Fruit fly (Drosophila melanogaster) whole organism, embryonic: ENCODE measurements around the gene Ppat-Dpck.

Experiments used
- Adf1 ChIP-seq: fragments of 200-800 bp; sonication (Bioruptor generic); IDR thresholded peaks from 2 replicates; pipeline ENCODE4 v1.3.6; 2022; ENCODE audit warnings: missing biosample characterization, missing genetic modification characterization
- Asciz ChIP-seq: fragments of 200-800 bp; sonication (Bioruptor generic); optimal IDR thresholded peaks from 2 replicates; lab custom pipeline; 2017; ENCODE audit warnings: missing biosample characterization, mild to moderate bottlenecking, missing genetic modification characterization, missing genetic modification reagents
- CG12155 ChIP-seq: fragments of 200-800 bp; sonication (Bioruptor generic); optimal IDR thresholded peaks from 3 replicates; lab custom pipeline; 2016; ENCODE audit warnings: missing biosample characterization, missing genetic modification characterization
- CG16863 ChIP-seq: fragments of 200-800 bp; sonication (Bioruptor generic); optimal IDR thresholded peaks from 3 replicates; lab custom pipeline; 2016; ENCODE audit warnings: missing biosample characterization, missing genetic modification characterization
- CG17328 ChIP-seq: fragments of 200-800 bp; sonication (Bioruptor generic); IDR thresholded peaks from 2 replicates; pipeline ENCODE4 v1.3.6; 2022; ENCODE audit warnings: missing biosample characterization, missing genetic modification characterization
- CG17802 ChIP-seq: fragments of 200-800 bp; sonication (Bioruptor generic); optimal IDR thresholded peaks from 2 replicates; lab custom pipeline; 2018; ENCODE audit warnings: missing biosample characterization, mild to moderate bottlenecking, missing genetic modification characterization, moderate library complexity
- CG2875 ChIP-seq: fragments of 200-800 bp; sonication (Bioruptor generic); optimal IDR thresholded peaks from 2 replicates; lab custom pipeline; 2017; ENCODE audit warnings: missing biosample characterization, mild to moderate bottlenecking, missing genetic modification characterization, missing genetic modification reagents
- CG32532 ChIP-seq: fragments of 200-800 bp; sonication (Bioruptor generic); IDR thresholded peaks from 2 replicates; pipeline ENCODE4 v1.3.6; 2022; ENCODE audit warnings: missing biosample characterization, missing genetic modification characterization
- CG3847 ChIP-seq: fragments of 200-800 bp; sonication (Bioruptor generic); IDR thresholded peaks from 2 replicates; pipeline ENCODE4 v1.3.6; 2022; ENCODE audit warnings: missing biosample characterization, missing genetic modification characterization
- CG4360 ChIP-seq: fragments of 200-800 bp; sonication (Bioruptor generic); IDR thresholded peaks from 2 replicates; pipeline ENCODE4 v1.3.6; 2022; ENCODE audit warnings: missing biosample characterization, missing genetic modification characterization
- CG6683 ChIP-seq: fragments of 200-800 bp; sonication (Bioruptor generic); optimal IDR thresholded peaks from 2 replicates; lab custom pipeline; 2017; ENCODE audit warnings: missing biosample characterization, mild to moderate bottlenecking, missing genetic modification characterization, missing genetic modification reagents
- CG6791 ChIP-seq: fragments of 200-800 bp; sonication (Bioruptor generic); IDR thresholded peaks from 3 replicates; pipeline ENCODE4 v1.3.6; 2022; ENCODE audit warnings: missing biosample characterization, missing genetic modification characterization; ENCODE audit not compliant: partially characterized antibody
- CG7745 ChIP-seq: fragments of 200-800 bp; sonication (Bioruptor generic); optimal IDR thresholded peaks from 2 replicates; lab custom pipeline; 2018; ENCODE audit warnings: missing biosample characterization, mild to moderate bottlenecking, missing genetic modification characterization, moderate library complexity
- CG8089 ChIP-seq: fragments of 200-800 bp; sonication (Bioruptor generic); optimal IDR thresholded peaks from 3 replicates; lab custom pipeline; 2016; ENCODE audit warnings: missing biosample characterization, missing genetic modification characterization
- CG8359 ChIP-seq: fragments of 200-800 bp; sonication (Bioruptor generic); optimal IDR thresholded peaks from 2 replicates; lab custom pipeline; 2017; ENCODE audit warnings: missing biosample characterization, mild to moderate bottlenecking, missing genetic modification characterization, borderline replicate concordance
- CG9437 ChIP-seq: fragments of 200-800 bp; sonication (Bioruptor generic); optimal IDR thresholded peaks from 2 replicates; lab custom pipeline; 2018; ENCODE audit warnings: missing biosample characterization, mild to moderate bottlenecking, missing genetic modification characterization
- Deaf1 ChIP-seq: fragments of 200-800 bp; optimal IDR thresholded peaks from 3 replicates; lab custom pipeline; 2019; ENCODE audit warnings: missing biosample characterization, mild to moderate bottlenecking, missing genetic modification characterization, moderate library complexity
- ERR ChIP-seq: fragments of 200-800 bp; sonication (Bioruptor generic); optimal IDR thresholded peaks from 2 replicates; lab custom pipeline; 2016; ENCODE audit warnings: missing biosample characterization, missing genetic modification characterization
- HLH4C ChIP-seq: fragments of 200-800 bp; sonication (Bioruptor generic); IDR thresholded peaks from 3 replicates; pipeline ENCODE4 v1.3.6; 2022; ENCODE audit warnings: missing biosample characterization, missing genetic modification characterization; ENCODE audit not compliant: partially characterized antibody
- Hmx ChIP-seq: fragments of 200-800 bp; sonication (Bioruptor generic); optimal IDR thresholded peaks from 2 replicates; lab custom pipeline; 2016; ENCODE audit warnings: missing biosample characterization, missing genetic modification characterization
- Hsf ChIP-seq: fragments of 200-800 bp; sonication (Bioruptor generic); optimal IDR thresholded peaks from 3 replicates; lab custom pipeline; 2016; ENCODE audit warnings: missing biosample characterization, missing genetic modification characterization
- NFAT ChIP-seq: fragments of 200-800 bp; sonication (Bioruptor generic); IDR thresholded peaks from 2 replicates; pipeline ENCODE4 v1.3.6; 2022; ENCODE audit warnings: missing biosample characterization, missing genetic modification characterization
- Nf-YA ChIP-seq: fragments of 200-800 bp; sonication (Bioruptor generic); IDR thresholded peaks from 2 replicates; pipeline ENCODE4 v1.3.6; 2022; ENCODE audit warnings: missing biosample characterization, missing genetic modification characterization
- Oaz ChIP-seq: fragments of 200-800 bp; sonication (Bioruptor generic); IDR thresholded peaks from 2 replicates; pipeline ENCODE4 v1.3.6; 2022; ENCODE audit warnings: missing biosample characterization, missing genetic modification characterization
- Scr ChIP-seq: fragments of 200-800 bp; sonication (Bioruptor generic); IDR thresholded peaks from 2 replicates; pipeline ENCODE4 v1.3.6; 2022; ENCODE audit warnings: missing biosample characterization, missing genetic modification characterization; ENCODE audit not compliant: partially characterized antibody
- Taf1 ChIP-seq: fragments of 200-800 bp; sonication (Bioruptor generic); IDR thresholded peaks from 2 replicates; pipeline ENCODE4 v1.3.6; 2022; ENCODE audit warnings: missing biosample characterization, missing genetic modification characterization
- Usf ChIP-seq: fragments of 200-800 bp; sonication (Bioruptor generic); optimal IDR thresholded peaks from 2 replicates; lab custom pipeline; 2017; ENCODE audit warnings: missing genotype, missing biosample characterization, missing genetic modification characterization
- ap ChIP-seq: fragments of 200-800 bp; sonication (Bioruptor generic); IDR thresholded peaks from 2 replicates; pipeline ENCODE4 v1.3.6; 2022; ENCODE audit warnings: missing biosample characterization, missing genetic modification characterization
- ara ChIP-seq: fragments of 200-800 bp; sonication (Bioruptor generic); IDR thresholded peaks from 2 replicates; pipeline ENCODE4 v1.3.6; 2022; ENCODE audit warnings: missing biosample characterization, missing genetic modification characterization
- ash1 ChIP-seq: fragments of 200-800 bp; sonication (Bioruptor generic); optimal IDR thresholded peaks from 2 replicates; lab custom pipeline; 2018; ENCODE audit warnings: missing biosample characterization, mild to moderate bottlenecking, missing genetic modification characterization
- ato ChIP-seq: fragments of 200-800 bp; sonication (Bioruptor generic); IDR thresholded peaks from 2 replicates; pipeline ENCODE4 v1.3.6; 2022; ENCODE audit warnings: missing biosample characterization, missing genetic modification characterization; ENCODE audit not compliant: partially characterized antibody
- bbx ChIP-seq: fragments of 200-800 bp; sonication (Bioruptor generic); IDR thresholded peaks from 2 replicates; pipeline ENCODE4 v1.3.6; 2022; ENCODE audit warnings: missing biosample characterization, missing genetic modification characterization; ENCODE audit not compliant: partially characterized antibody
- bcd ChIP-seq: fragments of 200-800 bp; sonication (Bioruptor generic); optimal IDR thresholded peaks from 2 replicates; lab custom pipeline; 2017; ENCODE audit warnings: missing biosample characterization, mild to moderate bottlenecking, missing genetic modification characterization
- btn ChIP-seq: fragments of 200-800 bp; sonication (Bioruptor generic); optimal IDR thresholded peaks from 2 replicates; lab custom pipeline; 2016; ENCODE audit warnings: missing biosample characterization, missing genetic modification characterization
- caup ChIP-seq: fragments of 200-800 bp; sonication (Bioruptor generic); optimal IDR thresholded peaks from 3 replicates; lab custom pipeline; 2017; ENCODE audit warnings: missing biosample characterization, mild to moderate bottlenecking, missing genetic modification characterization, moderate library complexity; ENCODE audit not compliant: severe bottlenecking
- gcm2 ChIP-seq: fragments of 200-800 bp; sonication (Bioruptor generic); optimal IDR thresholded peaks from 2 replicates; lab custom pipeline; 2016; ENCODE audit warnings: missing biosample characterization, missing genetic modification characterization
- hbn ChIP-seq: fragments of 200-800 bp; sonication (Bioruptor generic); IDR thresholded peaks from 2 replicates; pipeline ENCODE4 v1.3.6; 2022; ENCODE audit warnings: missing biosample characterization, missing genetic modification characterization; ENCODE audit not compliant: partially characterized antibody
- inv ChIP-seq: fragments of 200-800 bp; sonication (Bioruptor generic); IDR thresholded peaks from 2 replicates; pipeline ENCODE4 v1.3.6; 2022; ENCODE audit warnings: missing biosample characterization, missing genetic modification characterization; ENCODE audit not compliant: partially characterized antibody
- lab ChIP-seq: fragments of 200-800 bp; sonication (Bioruptor generic); optimal IDR thresholded peaks from 3 replicates; lab custom pipeline; 2017; ENCODE audit warnings: missing biosample characterization, missing genetic modification characterization, mild to moderate bottlenecking, moderate library complexity, missing genetic modification reagents
- lov ChIP-seq, 2 experiments: fragments of 200-800 bp in 1 of 2; fragments of >200 bp in 1 of 2; sonication (Bioruptor generic) in 1 of 2; IDR thresholded peaks in 1 of 2; optimal IDR thresholded peaks in 1 of 2; 2 replicates in 1 of 2; 3 replicates in 1 of 2; pipeline versions ENCODE4 v1.3.6 to Lab custom; 2017 to 2022; ENCODE audit warnings: missing biosample characterization in 1 of 2, missing genetic modification characterization in 1 of 2
- org-1 ChIP-seq: fragments of 200-800 bp; sonication (Bioruptor generic); optimal IDR thresholded peaks from 2 replicates; lab custom pipeline; 2017; ENCODE audit warnings: missing biosample characterization, missing genetic modification characterization
- rib ChIP-seq: fragments of 200-800 bp; sonication (Bioruptor generic); IDR thresholded peaks from 2 replicates; pipeline ENCODE4 v1.3.6; 2022; ENCODE audit warnings: missing biosample characterization, missing genetic modification characterization
- schlank ChIP-seq: fragments of 200-800 bp; sonication (Bioruptor generic); optimal IDR thresholded peaks from 2 replicates; lab custom pipeline; 2018; ENCODE audit warnings: missing biosample characterization, mild to moderate bottlenecking, missing genetic modification characterization
- slbo ChIP-seq: fragments of 200-800 bp; sonication (Bioruptor generic); IDR thresholded peaks from 2 replicates; pipeline ENCODE4 v1.3.6; 2022; ENCODE audit warnings: missing biosample characterization, missing genetic modification characterization
- tio ChIP-seq: fragments of 200-800 bp; sonication (Bioruptor generic); optimal IDR thresholded peaks from 2 replicates; lab custom pipeline; 2017; ENCODE audit warnings: missing biosample characterization, missing genetic modification characterization, inconsistent platforms
- vnd ChIP-seq: fragments of 200-800 bp; sonication (Bioruptor generic); IDR thresholded peaks from 3 replicates; pipeline ENCODE4 v1.3.6; 2022; ENCODE audit warnings: missing biosample characterization, missing genetic modification characterization; ENCODE audit not compliant: partially characterized antibody
- wek ChIP-seq: fragments of 200-800 bp; sonication (Bioruptor generic); optimal IDR thresholded peaks from 3 replicates; lab custom pipeline; 2018; ENCODE audit warnings: missing biosample characterization, mild to moderate bottlenecking, missing genetic modification characterization, moderate library complexity
- zen2 ChIP-seq: fragments of 200-800 bp; sonication (Bioruptor generic); IDR thresholded peaks from 3 replicates; pipeline ENCODE4 v1.3.6; 2022; ENCODE audit warnings: missing biosample characterization, missing genetic modification characterization; ENCODE audit not compliant: partially characterized antibody

Ppat-Dpck gene

dm6 chr3L:5751740-5752579, 16.6 kb downstream of the Ppat-Dpck start, which contains the start of gene DnaJ-1 (continued):
- TF ChIP-seq NFAT (GFP tag; lab: Robert Waterston, UW): peak; percentile 29; the same call in 1 of the 2 replicates
- TF ChIP-seq rib (GFP tag; lab: Robert Waterston, UW): no peak
- peak; percentile 50 for TF ChIP-seq lab (GFP tag; lab: Kevin White, UChicago)
- TF ChIP-seq vnd: peak; percentile 99
- no peak for TF ChIP-seq bcd
- TF ChIP-seq Hmx (GFP tag; lab: Kevin White, UChicago): no peak
- no peak for TF ChIP-seq lov (optimal IDR thresholded peaks at IDR 0.05; lab: Kevin White, UChicago)
- TF ChIP-seq lov (GFP tag; IDR thresholded peaks at IDR 0.05; lab: Robert Waterston, UW): no peak
- TF ChIP-seq ato: peak; percentile 85
- TF ChIP-seq tio (GFP tag; lab: Kevin White, UChicago): no peak
- TF ChIP-seq CG17328: no peak
- TF ChIP-seq HLH4C (GFP tag; lab: Robert Waterston, UW): peak; percentile 96
- TF ChIP-seq CG4360 (GFP tag; lab: Robert Waterston, UW): no peak
- no peak for TF ChIP-seq ash1 (GFP tag; lab: Kevin White, UChicago)
- TF ChIP-seq zen2 (GFP tag; lab: Robert Waterston, UW): peak; percentile 97
- no peak for TF ChIP-seq org-1
- no peak for TF ChIP-seq gcm2 (GFP tag; lab: Kevin White, UChicago)
- peak; percentile 98 for TF ChIP-seq hbn
- TF ChIP-seq CG6791 (GFP tag; lab: Robert Waterston, UW): peak; percentile 97
- peak; percentile 25; the same call in 1 of the 2 replicates for TF ChIP-seq Adf1 (GFP tag; lab: Robert Waterston, UW)
- TF ChIP-seq CG17802 (tag; lab: Kevin White, UChicago): no peak
- TF ChIP-seq Asciz (GFP tag; lab: Kevin White, UChicago): no peak
- no peak for TF ChIP-seq CG8359 (GFP tag; lab: Kevin White, UChicago)
- no peak for TF ChIP-seq CG3847 (GFP tag; lab: Robert Waterston, UW)
- no peak for TF ChIP-seq Taf1 (GFP tag; lab: Robert Waterston, UW)
- TF ChIP-seq ara (GFP tag; lab: Robert Waterston, UW): no peak
- TF ChIP-seq Oaz (GFP tag; lab: Robert Waterston, UW): no peak
- TF ChIP-seq btn (GFP tag; lab: Kevin White, UChicago): no peak
- no peak for TF ChIP-seq ERR
- no peak for TF ChIP-seq ap (GFP tag; lab: Robert Waterston, UW)
- no peak for TF ChIP-seq CG16863 (GFP tag; lab: Kevin White, UChicago)
- TF ChIP-seq Usf: no peak
- TF ChIP-seq CG6683 (GFP tag; lab: Kevin White, UChicago): no peak
- TF ChIP-seq CG12155: no peak
- TF ChIP-seq bbx (GFP tag; lab: Robert Waterston, UW): peak; percentile 96
- peak; percentile 64 for TF ChIP-seq Hsf (GFP tag; lab: Kevin White, UChicago)
- peak; percentile 9 for TF ChIP-seq CG2875 (GFP tag; lab: Kevin White, UChicago)
- TF ChIP-seq schlank (tag; lab: Kevin White, UChicago): no peak
- TF ChIP-seq Nf-YA (GFP tag; lab: Robert Waterston, UW): no peak
- TF ChIP-seq caup (GFP tag; lab: Kevin White, UChicago): peak; percentile 41
- peak; percentile 30 for TF ChIP-seq CG9437
- TF ChIP-seq Deaf1 (tag; lab: Kevin White, UChicago): peak; percentile 90
- TF ChIP-seq CG8089: no peak
- peak; percentile 38 for TF ChIP-seq wek
- peak; percentile 23; the same call in 1 of the 2 replicates for TF ChIP-seq CG32532 (GFP tag; lab: Robert Waterston, UW)
- TF ChIP-seq Scr (GFP tag; lab: Robert Waterston, UW): peak; percentile 98
- TF ChIP-seq inv (GFP tag; lab: Robert Waterston, UW): peak; percentile 98
- TF ChIP-seq slbo (GFP tag; lab: Robert Waterston, UW): no peak
- no peak for TF ChIP-seq CG7745
